Fruit fly (Drosophila melanogaster) whole organism, prepupa: ENCODE data around the gene Sfp78E.

ENCODE experiments used
- CG10631 ChIP-seq: fragments of 200-800 bp; sonication (Bioruptor generic); optimal IDR thresholded peaks from 2 replicates; lab custom pipeline; 2016; ENCODE audit warnings: missing biosample characterization, missing genetic modification characterization
- CG11294 ChIP-seq: fragments of 200-800 bp; sonication (Bioruptor generic); IDR thresholded peaks from 2 replicates; pipeline ENCODE4 v1.3.6; 2022; ENCODE audit warnings: missing biosample characterization, missing genetic modification characterization
- CG11762 ChIP-seq: fragments of 200-800 bp; sonication (Bioruptor generic); optimal IDR thresholded peaks from 3 replicates; lab custom pipeline; 2016; ENCODE audit warnings: missing biosample characterization, missing genetic modification characterization; ENCODE audit not compliant: insufficient read depth
- CG11902 ChIP-seq: fragments of 200-800 bp; sonication (Bioruptor generic); optimal IDR thresholded peaks from 3 replicates; lab custom pipeline; 2016; ENCODE audit warnings: missing biosample characterization, missing genetic modification characterization
- CG15336 ChIP-seq: fragments of 200-800 bp; sonication (Bioruptor generic); IDR thresholded peaks from 2 replicates; pipeline ENCODE4 v1.3.6; 2022; ENCODE audit warnings: missing biosample characterization, missing genetic modification characterization
- CG1621 ChIP-seq: fragments of 200-800 bp; sonication (Bioruptor generic); optimal IDR thresholded peaks from 3 replicates; lab custom pipeline; 2018; ENCODE audit warnings: missing biosample characterization, mild to moderate bottlenecking, missing genetic modification characterization
- CG16779 ChIP-seq: fragments of 200-800 bp; sonication (Bioruptor generic); optimal IDR thresholded peaks from 3 replicates; lab custom pipeline; 2017; ENCODE audit warnings: missing biosample characterization, mild to moderate bottlenecking, missing genetic modification characterization
- CG31627 ChIP-seq: fragments of 200-800 bp; sonication (Bioruptor generic); optimal IDR thresholded peaks from 3 replicates; lab custom pipeline; 2016; ENCODE audit warnings: missing biosample characterization, missing genetic modification characterization
- CG34406 ChIP-seq: fragments of 200-800 bp; sonication (Bioruptor generic); optimal IDR thresholded peaks from 3 replicates; lab custom pipeline; 2016; ENCODE audit warnings: missing biosample characterization, missing genetic modification characterization
- CG4318 ChIP-seq: fragments of 200-800 bp; sonication (Bioruptor generic); optimal IDR thresholded peaks from 3 replicates; lab custom pipeline; 2017; ENCODE audit warnings: missing biosample characterization, mild to moderate bottlenecking, missing genetic modification characterization
- CG6163 ChIP-seq: fragments of 200-800 bp; sonication (Bioruptor generic); IDR thresholded peaks from 3 replicates; pipeline ENCODE4 v1.3.6; 2022; ENCODE audit warnings: missing biosample characterization, missing genetic modification characterization
- CG6276 ChIP-seq: fragments of 200-800 bp; sonication (Bioruptor generic); optimal IDR thresholded peaks from 2 replicates; lab custom pipeline; 2017; ENCODE audit warnings: missing biosample characterization, mild to moderate bottlenecking, missing genetic modification characterization
- CG6792 ChIP-seq: fragments of 200-800 bp; sonication (Bioruptor generic); optimal IDR thresholded peaks from 3 replicates; lab custom pipeline; 2016; ENCODE audit warnings: missing biosample characterization, missing genetic modification characterization
- CG6808 ChIP-seq: fragments of 200-800 bp; sonication (Bioruptor generic); optimal IDR thresholded peaks from 3 replicates; lab custom pipeline; 2017; ENCODE audit warnings: missing biosample characterization, missing genetic modification characterization, mild to moderate bottlenecking, moderate library complexity, missing genetic modification reagents
- CG6854 ChIP-seq: fragments of 200-800 bp; sonication (Bioruptor generic); optimal IDR thresholded peaks from 2 replicates; lab custom pipeline; 2017; ENCODE audit warnings: missing biosample characterization, mild to moderate bottlenecking, missing genetic modification characterization
- CG7368 ChIP-seq: fragments of 200-800 bp; sonication (Bioruptor generic); optimal IDR thresholded peaks from 3 replicates; lab custom pipeline; 2016; ENCODE audit warnings: missing biosample characterization, missing genetic modification characterization
- CG8119 ChIP-seq: fragments of 200-800 bp; sonication (Bioruptor generic); IDR thresholded peaks from 3 replicates; pipeline ENCODE4 v1.3.6; 2022; ENCODE audit warnings: missing biosample characterization, missing genetic modification characterization
- CG8319 ChIP-seq: fragments of 200-800 bp; sonication (Bioruptor generic); optimal IDR thresholded peaks from 3 replicates; lab custom pipeline; 2016; ENCODE audit warnings: missing biosample characterization, missing genetic modification characterization
- CG9139 ChIP-seq: fragments of 200-800 bp; sonication (Bioruptor generic); optimal IDR thresholded peaks from 3 replicates; lab custom pipeline; 2017; ENCODE audit warnings: missing biosample characterization, mild to moderate bottlenecking, missing genetic modification characterization
- Eip75B ChIP-seq: fragments of 200-800 bp; sonication (Bioruptor generic); optimal IDR thresholded peaks from 3 replicates; lab custom pipeline; 2016; ENCODE audit warnings: missing biosample characterization, missing genetic modification characterization
- Eip93F ChIP-seq: fragments of 200-800 bp; sonication (Bioruptor generic); optimal IDR thresholded peaks from 2 replicates; lab custom pipeline; 2016; ENCODE audit warnings: missing biosample characterization, mild to moderate bottlenecking, missing genetic modification characterization
- Ets21C ChIP-seq: fragments of 200-800 bp; sonication (Bioruptor generic); optimal IDR thresholded peaks from 3 replicates; lab custom pipeline; 2016; ENCODE audit warnings: missing biosample characterization, missing genetic modification characterization
- Ets96B ChIP-seq: fragments of 200-800 bp; optimal IDR thresholded peaks from 2 replicates; lab custom pipeline; 2019; ENCODE audit warnings: missing biosample characterization, mild to moderate bottlenecking, missing genetic modification characterization, moderate library complexity
- Gug ChIP-seq: fragments of 200-800 bp; sonication (Bioruptor generic); IDR thresholded peaks from 2 replicates; pipeline ENCODE4 v1.3.6; 2022; ENCODE audit warnings: missing biosample characterization, missing genetic modification characterization
- Hr38 ChIP-seq: sonication (Bioruptor generic); optimal IDR thresholded peaks from 2 replicates; lab custom pipeline; 2016; ENCODE audit warnings: missing biosample characterization, missing genetic modification characterization
- Hr39 ChIP-seq: fragments of 200-800 bp; sonication (Bioruptor generic); optimal IDR thresholded peaks from 2 replicates; lab custom pipeline; 2016; ENCODE audit warnings: missing biosample characterization, missing genetic modification characterization
- Hr4 ChIP-seq: fragments of 200-800 bp; sonication (Bioruptor generic); optimal IDR thresholded peaks from 3 replicates; lab custom pipeline; 2016; ENCODE audit warnings: missing biosample characterization, missing genetic modification characterization
- Lpt ChIP-seq: fragments of 200-800 bp; sonication (Bioruptor generic); optimal IDR thresholded peaks from 3 replicates; lab custom pipeline; 2016; ENCODE audit warnings: missing biosample characterization, missing genetic modification characterization
- Smox ChIP-seq: fragments of 200-800 bp; sonication (Bioruptor generic); optimal IDR thresholded peaks from 3 replicates; lab custom pipeline; 2016; ENCODE audit warnings: missing biosample characterization, missing genetic modification characterization
- Sox14 ChIP-seq: fragments of 200-800 bp; sonication (Bioruptor generic); optimal IDR thresholded peaks from 3 replicates; lab custom pipeline; 2016; ENCODE audit warnings: missing biosample characterization, missing genetic modification characterization
- Sox15 ChIP-seq: fragments of 200-800 bp; sonication (Bioruptor generic); optimal IDR thresholded peaks from 3 replicates; lab custom pipeline; 2016; ENCODE audit warnings: missing biosample characterization, missing genetic modification characterization
- acj6 ChIP-seq: fragments of 200-800 bp; sonication (Bioruptor generic); optimal IDR thresholded peaks from 3 replicates; lab custom pipeline; 2016; ENCODE audit warnings: missing biosample characterization, missing genetic modification characterization
- cyc ChIP-seq: fragments of 200-800 bp; sonication (Bioruptor generic); optimal IDR thresholded peaks from 3 replicates; lab custom pipeline; 2016; ENCODE audit warnings: missing biosample characterization, missing genetic modification characterization
- dsx ChIP-seq: fragments of 200-800 bp; optimal IDR thresholded peaks from 3 replicates; lab custom pipeline; 2019; ENCODE audit warnings: missing biosample characterization, mild to moderate bottlenecking, missing genetic modification characterization, moderate library complexity; ENCODE audit not compliant: poor library complexity, severe bottlenecking
- fd59A ChIP-seq: fragments of 200-800 bp; sonication (Bioruptor generic); optimal IDR thresholded peaks from 2 replicates; lab custom pipeline; 2017; ENCODE audit warnings: missing biosample characterization, mild to moderate bottlenecking, missing genetic modification characterization, missing genetic modification reagents
- fkh ChIP-seq: fragments of 200-800 bp; sonication (Bioruptor generic); optimal IDR thresholded peaks from 3 replicates; lab custom pipeline; 2017; ENCODE audit warnings: missing biosample characterization, mild to moderate bottlenecking, missing genetic modification characterization, moderate library complexity
- lz ChIP-seq: fragments of 200-800 bp; sonication (Bioruptor generic); optimal IDR thresholded peaks from 3 replicates; lab custom pipeline; 2016; ENCODE audit warnings: missing biosample characterization, missing genetic modification characterization
- pdm3 ChIP-seq: fragments of 200-800 bp; sonication (Bioruptor generic); optimal IDR thresholded peaks from 3 replicates; lab custom pipeline; 2016; ENCODE audit warnings: missing biosample characterization, missing genetic modification characterization
- salr ChIP-seq, 2 experiments: fragments of 200-800 bp; sonication (Bioruptor generic); optimal IDR thresholded peaks; 3 replicates each; lab custom pipeline; 2016 to 2018; ENCODE audit warnings: missing biosample characterization in 2 of 2, missing genetic modification characterization in 2 of 2, mild to moderate bottlenecking in 1 of 2
- spab ChIP-seq: fragments of 200-800 bp; sonication (Bioruptor generic); optimal IDR thresholded peaks from 2 replicates; lab custom pipeline; 2017; ENCODE audit warnings: missing biosample characterization, mild to moderate bottlenecking, missing genetic modification characterization, missing genetic modification reagents
- ss ChIP-seq, 2 experiments: fragments of 200-800 bp; sonication (Bioruptor generic); optimal IDR thresholded peaks; 2 replicates in 1 of 2; 3 replicates in 1 of 2; lab custom pipeline; 2017 to 2018; ENCODE audit warnings: mild to moderate bottlenecking in 2 of 2, missing biosample characterization in 2 of 2, missing genetic modification characterization in 2 of 2, moderate library complexity in 1 of 2
- svp ChIP-seq: fragments of 200-800 bp; sonication (Bioruptor generic); peaks from one replicate; lab custom pipeline; 2016; ENCODE audit warnings: missing biosample characterization, missing genetic modification characterization
- vri ChIP-seq: fragments of 200-800 bp; sonication (Bioruptor generic); optimal IDR thresholded peaks from 3 replicates; lab custom pipeline; 2016; ENCODE audit warnings: missing biosample characterization, mild to moderate bottlenecking, missing genetic modification characterization

Sfp78E gene

dm6 chr3L:21652768-21653167 lies 31.1 kb downstream of the Sfp78E start (continued):
- TF ChIP-seq ss (GFP tag; optimal IDR thresholded peaks at IDR 0.05; lab: Kevin White, UChicago) (no peak), CG11902 (GFP tag; lab: Kevin White, UChicago) (peak; percentile 46), CG4318 (no peak), CG8319 (GFP tag; lab: Kevin White, UChicago) (no peak), CG34406 (GFP tag; lab: Kevin White, UChicago) (no peak), svp (GFP tag; lab: Kevin White, UChicago) (peak; percentile 23), acj6 (peak; percentile 26), Sox14 (GFP tag; lab: Kevin White, UChicago) (no peak), pdm3 (GFP tag; lab: Kevin White, UChicago) (peak; percentile 47), CG9139 (GFP tag; lab: Kevin White, UChicago) (no peak), CG31627 (GFP tag; lab: Kevin White, UChicago) (peak; percentile 79), CG7368 (GFP tag; lab: Kevin White, UChicago) (no peak), Ets21C (GFP tag; lab: Kevin White, UChicago) (peak; percentile 36), CG6163 (GFP tag; lab: Robert Waterston, UW) (no peak), Hr39 (GFP tag; lab: Kevin White, UChicago) (peak; percentile 76), Lpt (no peak), CG11762 (GFP tag; lab: Kevin White, UChicago) (no peak), vri (GFP tag; lab: Kevin White, UChicago) (no peak), cyc (GFP tag; lab: Kevin White, UChicago) (peak; percentile 69), lz (GFP tag; lab: Kevin White, UChicago) (peak; percentile 68), fkh (GFP tag; lab: Kevin White, UChicago) (no peak), CG8119 (no peak), Smox (peak; percentile 24), CG16779 (tag; lab: Kevin White, UChicago) (no peak), Gug (GFP tag; lab: Robert Waterston, UW) (no peak), CG1621 (peak; percentile 54), fd59A (GFP tag; lab: Kevin White, UChicago) (no peak), CG6276 (GFP tag; lab: Kevin White, UChicago) (no peak), CG10631 (GFP tag; lab: Kevin White, UChicago) (peak; percentile 16), CG15336 (GFP tag; lab: Robert Waterston, UW) (no peak), salr (GFP tag; optimal IDR thresholded peaks at IDR 0.05; lab: Kevin White, UChicago) (no peak), Hr38 (no peak)

DNA sequence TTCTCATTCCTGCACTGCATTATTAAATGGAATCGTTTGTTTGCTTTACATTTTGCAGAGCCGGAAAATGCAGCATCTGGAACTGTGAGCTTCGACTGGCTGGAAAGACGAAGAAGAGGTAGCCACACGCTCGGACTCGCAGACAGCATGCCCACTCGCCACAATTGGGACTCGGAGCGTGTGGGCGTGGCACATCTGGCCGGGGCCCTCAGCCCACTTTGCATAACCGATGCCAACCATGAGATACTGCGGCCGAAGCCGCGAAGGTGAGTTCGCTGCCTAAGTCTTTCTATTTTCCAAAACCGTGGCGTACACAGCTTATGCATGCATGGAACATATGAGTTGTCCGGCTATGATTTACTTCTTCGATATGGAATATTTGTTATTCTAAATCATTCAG lies 31.7 kb downstream of the Sfp78E start:
- TF ChIP-seq CG6792 (GFP tag; lab: Kevin White, UChicago) (no peak), Eip93F (no peak), Hr4 (GFP tag; lab: Kevin White, UChicago) (no peak), Ets96B (tag; lab: Kevin White, UChicago) (no peak), cyc (GFP tag; lab: Kevin White, UChicago) (no peak), lz (GFP tag; lab: Kevin White, UChicago) (no peak), vri (GFP tag; lab: Kevin White, UChicago) (no peak), CG15336 (GFP tag; lab: Robert Waterston, UW) (no peak), CG6808 (no peak), Eip75B (GFP tag; lab: Kevin White, UChicago) (no peak), Sox15 (GFP tag; lab: Kevin White, UChicago) (no peak), CG6276 (GFP tag; lab: Kevin White, UChicago) (no peak), CG6854 (no peak), dsx (GFP tag; lab: Kevin White, UChicago) (no peak), CG16779 (tag; lab: Kevin White, UChicago) (no peak), CG11294 (GFP tag; lab: Robert Waterston, UW) (no peak), spab (GFP tag; lab: Kevin White, UChicago) (no peak)
